Worm (Caenorhabditis elegans) whole organism, early embryonic: ENCODE data around the gene tpra-1.

Experiments
- ama-1 ChIP-seq: fragments of 150-350 bp; optimal IDR thresholded peaks from 2 replicates; lab custom pipeline; 2014
- ceh-13 ChIP-seq: fragments of 200-800 bp; sonication (Bioruptor generic); optimal IDR thresholded peaks from 2 replicates; lab custom pipeline; 2018; ENCODE audit warnings: mild to moderate bottlenecking, missing genetic modification characterization, missing compliant biosample characterization
- tbx-37 ChIP-seq: fragments of 200-800 bp; sonication (Bioruptor generic); conservative IDR thresholded peaks from 2 replicates; pipeline ENCODE4 v1.3.6; 2022; ENCODE audit warnings: missing genetic modification reagents, missing genetic modification characterization, missing compliant biosample characterization

ce11 chrIV:8918790-8919189 lies 37.5 kb upstream of the tpra-1 start, which contains the start of gene rap-1:
- TF ChIP-seq ceh-13 (GFP tag; lab: Kevin White, UChicago) (no peak), ama-1 (lab: Kevin White, UChicago) (no peak), tbx-37 (GFP tag; lab: Robert Waterston, UW) (no peak)
